Worm (Caenorhabditis elegans) whole organism, L4 larva: ENCODE results near the gene Y116A8A.4.
"Not testable (repeated sequence)": the region's sequence is repeated elsewhere in the genome, so short reads cannot be mapped to it uniquely, and the experiment has no call there.

Source experiments
- F26F4.8 ChIP-seq: fragments of 200-800 bp; sonication (Bioruptor generic); conservative IDR thresholded peaks from 2 replicates; pipeline ENCODE4 v1.3.6; 2022; ENCODE audit warnings: missing genetic modification characterization, missing compliant biosample characterization
- ZK337.2 ChIP-seq: fragments of 200-800 bp; sonication (Bioruptor generic); IDR thresholded peaks from 2 replicates; pipeline ENCODE4 v1.3.6; 2022; ENCODE audit warnings: missing genetic modification reagents, missing genetic modification characterization, missing compliant biosample characterization
- aha-1 ChIP-seq: fragments of 150-350 bp; peaks from one replicate; lab custom pipeline; 2014; ENCODE audit warnings: missing biosample characterization, missing genetic modification characterization
- attf-4 ChIP-seq: sonication (generic microtip); optimal IDR thresholded peaks from 3 replicates; lab custom pipeline; 2017; ENCODE audit warnings: missing biosample characterization, missing genetic modification characterization
- ceh-28 ChIP-seq: fragments of 150-350 bp; optimal IDR thresholded peaks from 2 replicates; lab custom pipeline; 2014; ENCODE audit warnings: missing biosample characterization, missing genetic modification reagents, missing genetic modification characterization
- ceh-44 ChIP-seq: fragments of 200-800 bp; sonication (Bioruptor generic); IDR thresholded peaks from 2 replicates; pipeline ENCODE4 v1.3.6; 2022; ENCODE audit warnings: missing genetic modification reagents, missing genetic modification characterization, missing compliant biosample characterization
- ceh-62 ChIP-seq: sonication (generic microtip); optimal IDR thresholded peaks from 2 replicates; lab custom pipeline; 2017; ENCODE audit warnings: missing biosample characterization, missing genetic modification characterization
- ces-1 ChIP-seq: fragments of 150-350 bp; sonication (generic microtip); optimal IDR thresholded peaks from 4 replicates; lab custom pipeline; 2014; ENCODE audit warnings: missing biosample characterization, missing genetic modification reagents, missing genetic modification characterization
- dmd-9 ChIP-seq: fragments of 200-800 bp; sonication (Bioruptor generic); IDR thresholded peaks from 2 replicates; pipeline ENCODE4 v1.3.6; 2022; ENCODE audit warnings: missing genetic modification reagents, missing genetic modification characterization, missing compliant biosample characterization
- lin-1 ChIP-seq: fragments of 200-800 bp; sonication (Bioruptor generic); IDR thresholded peaks from 2 replicates; pipeline ENCODE4 v1.3.6; 2022; ENCODE audit warnings: missing genetic modification reagents, missing genetic modification characterization, missing compliant biosample characterization
- lsy-2 ChIP-seq, 2 experiments: fragments of 150-350 bp in 1 of 2; sonication (generic microtip) in 1 of 2; optimal IDR thresholded peaks; 2 replicates each; lab custom pipeline; 2014 to 2017; ENCODE audit warnings: missing biosample characterization in 2 of 2, missing genetic modification characterization in 2 of 2
- madf-5 ChIP-seq, 2 experiments: fragments of 200-800 bp; sonication (Bioruptor generic); IDR thresholded peaks; 2 replicates each; pipeline ENCODE4 v1.3.6; 2022; ENCODE audit warnings: missing compliant biosample characterization in 2 of 2, missing genetic modification characterization in 2 of 2
- nhr-102 ChIP-seq: sonication (generic microtip); optimal IDR thresholded peaks from 2 replicates; lab custom pipeline; 2016; ENCODE audit warnings: mild to moderate bottlenecking, missing genetic modification characterization, moderate library complexity, missing compliant biosample characterization
- nhr-237 ChIP-seq: sonication (generic microtip); optimal IDR thresholded peaks from 2 replicates; lab custom pipeline; 2017; ENCODE audit warnings: missing biosample characterization, missing genetic modification characterization
- pha-4 ChIP-seq, 2 experiments: fragments of 150-350 bp in 1 of 2; fragments of 200-800 bp in 1 of 2; sonication (Bioruptor generic) in 1 of 2; IDR thresholded peaks in 1 of 2; optimal IDR thresholded peaks in 1 of 2; 2 replicates each; pipeline versions ENCODE4 v1.3.6 to Lab custom; 2014 to 2022; ENCODE audit warnings: missing genetic modification characterization in 2 of 2, missing genetic modification reagents in 2 of 2, missing biosample characterization in 1 of 2, missing compliant biosample characterization in 1 of 2
- php-3 ChIP-seq: fragments of 200-800 bp; sonication (Bioruptor generic); IDR thresholded peaks from 2 replicates; pipeline ENCODE4 v1.3.6; 2022; ENCODE audit warnings: missing genetic modification reagents, missing genetic modification characterization, missing compliant biosample characterization
- sdz-12 ChIP-seq: fragments of 200-800 bp; sonication (Bioruptor generic); optimal IDR thresholded peaks from 2 replicates; lab custom pipeline; 2018; ENCODE audit warnings: mild to moderate bottlenecking, missing genetic modification characterization, missing compliant biosample characterization
- set-16 ChIP-seq: fragments of 200-800 bp; sonication (Bioruptor generic); IDR thresholded peaks from 2 replicates; pipeline ENCODE4 v1.3.6; 2022; ENCODE audit warnings: missing genetic modification reagents, missing genetic modification characterization, missing compliant biosample characterization
- snpc-1.2 ChIP-seq: fragments of 200-800 bp; sonication (Bioruptor generic); IDR thresholded peaks from 2 replicates; pipeline ENCODE4 v1.3.6; 2022; ENCODE audit warnings: missing genetic modification reagents, missing genetic modification characterization, missing compliant biosample characterization
- spr-1 ChIP-seq: sonication (generic microtip); optimal IDR thresholded peaks from 2 replicates; lab custom pipeline; 2016; ENCODE audit warnings: mild to moderate bottlenecking, missing genetic modification characterization, missing compliant biosample characterization
- tag-97 ChIP-seq: fragments of 200-800 bp; sonication (Bioruptor generic); IDR thresholded peaks from 2 replicates; pipeline ENCODE4 v1.3.6; 2022; ENCODE audit warnings: missing genetic modification characterization, missing compliant biosample characterization
- tra-1 ChIP-seq: fragments of 200-800 bp; sonication (Bioruptor generic); IDR thresholded peaks from 2 replicates; pipeline ENCODE4 v1.3.6; 2022; ENCODE audit warnings: missing genetic modification reagents, missing genetic modification characterization, missing compliant biosample characterization
- unc-62 ChIP-seq, 3 experiments: fragments of 150-350 bp in 1 of 3; sonication (generic microtip); optimal IDR thresholded peaks in 2 of 3; peaks in 1 of 3; 1 replicate in 1 of 3; 2 replicates in 2 of 3; lab custom pipeline; 2014 to 2017; ENCODE audit warnings: missing biosample characterization in 3 of 3, missing genetic modification characterization in 3 of 3, missing genetic modification reagents in 3 of 3, missing genotype in 1 of 3

Y116A8A.4 gene

ce11 chrIV:16777758-16778157 lies 44.9 kb upstream of the Y116A8A.4 start:
- TF ChIP-seq set-16 (peak; percentile 72; the same call in 1 of the 2 replicates), unc-62 (GFP tag; optimal IDR thresholded peaks at IDR 0.05 in 1 of 2; lab: Kevin White, UChicago) (no peak), unc-62 (tag; optimal IDR thresholded peaks at IDR 0.05; lab: Kevin White, UChicago) (no peak), aha-1 (tag; lab: Kevin White, UChicago) (peak; percentile 80)

ce11 chrIV:16778644-16779043 lies 44.0 kb upstream of the Y116A8A.4 start:
- peak; percentile 73; the same call in 1 of the 2 replicates for TF ChIP-seq set-16
- peak; percentile 46; the same call in 1 of the 2 replicates for TF ChIP-seq tra-1 (GFP tag; lab: Robert Waterston, UW)
- no peak for TF ChIP-seq ceh-62
- no peak for TF ChIP-seq tag-97 (GFP tag; lab: Robert Waterston, UW)

ce11 chrIV:16787024-16787423 lies 35.6 kb upstream of the Y116A8A.4 start, which contains the start of gene Y43D4A.6:
Y43D4A.6 (plus strand) TSS chrIV:16787324.
- TF ChIP-seq dmd-9 (GFP tag; lab: Robert Waterston, UW) (no peak), unc-62 (GFP tag; optimal IDR thresholded peaks at IDR 0.05 in 1 of 2; lab: Kevin White, UChicago) (peak in 1 of 2 experiments; percentile 63), unc-62 (tag; optimal IDR thresholded peaks at IDR 0.05; lab: Kevin White, UChicago) (no peak)

ce11 chrIV:16797265-16797826 lies 25.3 kb upstream of the Y116A8A.4 start:
- TF ChIP-seq snpc-1.2 (GFP tag; lab: Robert Waterston, UW): peak; percentile 74
- TF ChIP-seq, all 104 proteins: peak for 1; not testable (repeated sequence) for 103

ce11 chrIV:16806352-16806751 lies 16.3 kb upstream of the Y116A8A.4 start, which contains the start of gene clec-193:
clec-193 (minus strand) TSS chrIV:16806452.
- TF ChIP-seq set-16: no peak
- no peak for TF ChIP-seq attf-4
- peak in 1 of 2 experiments; percentile 32 for TF ChIP-seq unc-62 (GFP tag; optimal IDR thresholded peaks at IDR 0.05 in 1 of 2; lab: Kevin White, UChicago)
- no peak for TF ChIP-seq unc-62 (tag; optimal IDR thresholded peaks at IDR 0.05; lab: Kevin White, UChicago)

- peak; percentile 30 for TF ChIP-seq aha-1 (tag; lab: Kevin White, UChicago)
- TF ChIP-seq pha-4 (GFP tag; IDR thresholded peaks at IDR 0.05; lab: Robert Waterston, UW): 0 out of 2 replicates have a peak, but pooled peaks have one; percentile 12
- TF ChIP-seq pha-4 (tag; optimal IDR thresholded peaks at IDR 0.05; lab: Kevin White, UChicago): not testable (repeated sequence)
- peak; percentile 98 for TF ChIP-seq snpc-1.2 (GFP tag; lab: Robert Waterston, UW)
These were observed 14.0 kb upstream of the Y116A8A.4 start for ce11 chrIV:16808586-16808985.

- TF ChIP-seq ces-1 (GFP tag; lab: Kevin White, UChicago): peak; percentile 82
- no peak for TF ChIP-seq lsy-2 (tag; optimal IDR thresholded peaks at IDR 0.05; lab: Kevin White, UChicago)
These were observed 10.5 kb upstream of the Y116A8A.4 start for ce11 chrIV:16812116-16812515.

- TF ChIP-seq ceh-44 (no peak), ZK337.2 (no peak), spr-1 (no peak), sdz-12 (GFP tag; lab: Kevin White, UChicago) (no peak), nhr-102 (tag; lab: Kevin White, UChicago) (no peak), php-3 (GFP tag; lab: Robert Waterston, UW) (no peak), ceh-28 (tag; lab: Kevin White, UChicago) (no peak), nhr-237 (tag; lab: Kevin White, UChicago) (no peak), ces-1 (GFP tag; lab: Kevin White, UChicago) (no peak), lin-1 (no peak), dmd-9 (GFP tag; lab: Robert Waterston, UW) (no peak)
These were observed 8.8 kb upstream of the Y116A8A.4 start, which contains the start of gene Y116A8A.2 for ce11 chrIV:16813825-16814224. Y116A8A.2 (minus strand) TSS chrIV:16813925.

ce11 chrIV:16818551-16818950 lies 4.1 kb upstream of the Y116A8A.4 start:
- 0 out of 2 replicates have a peak, but pooled peaks have one; percentile 46 for TF ChIP-seq F26F4.8 (GFP tag; lab: Robert Waterston, UW)
- TF ChIP-seq snpc-1.2 (GFP tag; lab: Robert Waterston, UW): peak; percentile 97
- peak in 1 of 2 experiments; percentile 63; a peak in 1 of 4 replicates for TF ChIP-seq madf-5 (GFP tag; IDR thresholded peaks at IDR 0.05; lab: Robert Waterston, UW)
- TF ChIP-seq, all 104 proteins: peak for 3; not testable (repeated sequence) for 101
